Worm (Caenorhabditis elegans) whole organism, late embryonic: ENCODE results near the gene sgn-1.

Experiments used
- C08G9.2 ChIP-seq: sonication (generic microtip); optimal IDR thresholded peaks from 2 replicates; lab custom pipeline; 2016; ENCODE audit warnings: mild to moderate bottlenecking, missing genetic modification characterization, moderate library complexity, missing compliant biosample characterization
- C38D4.7 ChIP-seq: fragments of 200-800 bp; sonication (Bioruptor generic); optimal IDR thresholded peaks from 2 replicates; lab custom pipeline; 2018; ENCODE audit warnings: mild to moderate bottlenecking, missing genetic modification characterization, moderate library complexity, missing compliant biosample characterization
- F13H6.1 ChIP-seq: sonication (generic microtip); optimal IDR thresholded peaks from 2 replicates; lab custom pipeline; 2016; ENCODE audit warnings: missing genetic modification characterization, missing compliant biosample characterization
- K09A11.1 ChIP-seq: sonication (generic microtip); optimal IDR thresholded peaks from 2 replicates; lab custom pipeline; 2017; ENCODE audit warnings: antibody characterized with exemption, mild to moderate bottlenecking, missing genetic modification characterization, missing compliant biosample characterization; ENCODE audit not compliant: insufficient read depth
- Y22D7AL.16 ChIP-seq: sonication (generic microtip); optimal IDR thresholded peaks from 2 replicates; lab custom pipeline; 2016; ENCODE audit warnings: missing genetic modification characterization, missing compliant biosample characterization
- ceh-14 ChIP-seq: sonication (generic microtip); optimal IDR thresholded peaks from 2 replicates; lab custom pipeline; 2016; ENCODE audit warnings: missing genotype, missing genetic modification characterization, missing compliant biosample characterization
- ceh-2 ChIP-seq: sonication (generic microtip); optimal IDR thresholded peaks from 2 replicates; lab custom pipeline; 2016; ENCODE audit warnings: missing genotype, missing genetic modification characterization, missing compliant biosample characterization
- ceh-22 ChIP-seq: sonication (generic microtip); optimal IDR thresholded peaks from 2 replicates; lab custom pipeline; 2017; ENCODE audit warnings: missing biosample characterization, missing genetic modification characterization
- ceh-30 ChIP-seq: fragments of 150-350 bp; optimal IDR thresholded peaks from 2 replicates; lab custom pipeline; 2014; ENCODE audit warnings: missing biosample characterization, missing genetic modification characterization
- ceh-34 ChIP-seq: sonication (generic microtip); optimal IDR thresholded peaks from 2 replicates; lab custom pipeline; 2016; ENCODE audit warnings: mild to moderate bottlenecking, missing genetic modification characterization, missing compliant biosample characterization
- ceh-45 ChIP-seq: fragments of 200-800 bp; sonication (Bioruptor generic); IDR thresholded peaks from 2 replicates; pipeline ENCODE4 v1.3.6; 2022; ENCODE audit warnings: missing genetic modification reagents, missing genetic modification characterization, missing compliant biosample characterization
- ceh-48 ChIP-seq: sonication (generic microtip); optimal IDR thresholded peaks from 2 replicates; lab custom pipeline; 2016; ENCODE audit warnings: missing genetic modification characterization, inconsistent platforms, missing compliant biosample characterization
- ceh-6 ChIP-seq: fragments of 200-800 bp; sonication (Bioruptor generic); optimal IDR thresholded peaks from 2 replicates; lab custom pipeline; 2018; ENCODE audit warnings: mild to moderate bottlenecking, missing genetic modification characterization, missing compliant biosample characterization
- che-1 ChIP-seq: sonication (generic microtip); optimal IDR thresholded peaks from 2 replicates; lab custom pipeline; 2016; ENCODE audit warnings: mild to moderate bottlenecking, missing genetic modification characterization, missing compliant biosample characterization
- elt-2 ChIP-seq: sonication (generic microtip); optimal IDR thresholded peaks from 2 replicates; lab custom pipeline; 2016; ENCODE audit warnings: missing genetic modification reagents, missing genetic modification characterization, missing compliant biosample characterization
- fkh-6 ChIP-seq: sonication (generic microtip); optimal IDR thresholded peaks from 2 replicates; lab custom pipeline; 2016; ENCODE audit warnings: missing genetic modification characterization, missing compliant biosample characterization
- gmeb-2 ChIP-seq: sonication (generic microtip); optimal IDR thresholded peaks from 2 replicates; lab custom pipeline; 2016; ENCODE audit warnings: missing genetic modification characterization, inconsistent platforms, missing compliant biosample characterization
- hlh-15 ChIP-seq: sonication (generic microtip); optimal IDR thresholded peaks from 2 replicates; lab custom pipeline; 2016; ENCODE audit warnings: missing genetic modification characterization, missing compliant biosample characterization
- hlh-8 ChIP-seq: sonication (generic microtip); optimal IDR thresholded peaks from 2 replicates; lab custom pipeline; 2016; ENCODE audit warnings: missing genotype, missing genetic modification characterization, missing compliant biosample characterization
- lim-6 ChIP-seq: sonication (generic microtip); optimal IDR thresholded peaks from 2 replicates; lab custom pipeline; 2016; ENCODE audit warnings: missing genetic modification characterization, missing compliant biosample characterization
- lin-11 ChIP-seq: fragments of 200-800 bp; sonication (Bioruptor generic); optimal IDR thresholded peaks from 2 replicates; lab custom pipeline; 2018; ENCODE audit warnings: mild to moderate bottlenecking, missing genetic modification characterization, missing compliant biosample characterization
- madf-2 ChIP-seq: sonication (generic microtip); optimal IDR thresholded peaks from 2 replicates; lab custom pipeline; 2017; ENCODE audit warnings: missing genetic modification characterization, missing compliant biosample characterization
- nfya-1 ChIP-seq: sonication (generic microtip); optimal IDR thresholded peaks from 2 replicates; lab custom pipeline; 2017; ENCODE audit warnings: missing genetic modification characterization, mild to moderate bottlenecking, missing compliant biosample characterization, antibody characterized with exemption, moderate library complexity
- nhr-11 ChIP-seq: fragments of 150-350 bp; optimal IDR thresholded peaks from 2 replicates; lab custom pipeline; 2014; ENCODE audit warnings: missing biosample characterization, missing genetic modification characterization
- pag-3 ChIP-seq: sonication (generic microtip); optimal IDR thresholded peaks from 2 replicates; lab custom pipeline; 2016; ENCODE audit warnings: missing compliant biosample characterization, missing genetic modification characterization, borderline replicate concordance
- pax-1 ChIP-seq: fragments of 150-350 bp; optimal IDR thresholded peaks from 2 replicates; lab custom pipeline; 2014; ENCODE audit warnings: missing biosample characterization, missing genetic modification characterization
- pha-4 ChIP-seq: fragments of 150-350 bp; optimal IDR thresholded peaks from 2 replicates; lab custom pipeline; 2018; ENCODE audit warnings: missing biosample characterization, missing genetic modification reagents, missing genetic modification characterization
- pros-1 ChIP-seq: fragments of 150-350 bp; optimal IDR thresholded peaks from 2 replicates; lab custom pipeline; 2014; ENCODE audit warnings: missing biosample characterization, missing genetic modification reagents, missing genetic modification characterization
- rnt-1 ChIP-seq: sonication (generic microtip); optimal IDR thresholded peaks from 2 replicates; lab custom pipeline; 2016; ENCODE audit warnings: missing genetic modification characterization, missing compliant biosample characterization
- sox-2 ChIP-seq: fragments of 200-800 bp; sonication (Bioruptor generic); IDR thresholded peaks from 2 replicates; pipeline ENCODE4 v1.3.6; 2022; ENCODE audit warnings: missing genetic modification reagents, missing genetic modification characterization, missing compliant biosample characterization
- syd-9 ChIP-seq: sonication (generic microtip); optimal IDR thresholded peaks from 2 replicates; lab custom pipeline; 2016; ENCODE audit warnings: mild to moderate bottlenecking, missing genetic modification characterization, moderate library complexity, missing compliant biosample characterization
- unc-42 ChIP-seq: sonication (generic microtip); optimal IDR thresholded peaks from 2 replicates; lab custom pipeline; 2016; ENCODE audit warnings: missing genotype, missing genetic modification characterization, missing compliant biosample characterization
- zip-5 ChIP-seq: sonication (generic microtip); optimal IDR thresholded peaks from 2 replicates; lab custom pipeline; 2016; ENCODE audit warnings: missing genetic modification characterization, missing compliant biosample characterization
- ztf-16 ChIP-seq: sonication (generic microtip); optimal IDR thresholded peaks from 2 replicates; lab custom pipeline; 2017; ENCODE audit warnings: missing genetic modification characterization, missing compliant biosample characterization

Gene sgn-1

ce11 chrII:8813659-8814058 is 30.2 kb upstream of the sgn-1 start:
- TF ChIP-seq lin-11 (tag; lab: Kevin White, UChicago) (no peak), rnt-1 (no peak), nhr-11 (tag; lab: Kevin White, UChicago) (no peak), pros-1 (tag; lab: Kevin White, UChicago) (no peak), Y22D7AL.16 (tag; lab: Kevin White, UChicago) (no peak), nfya-1 (tag; lab: Kevin White, UChicago) (no peak), ceh-34 (tag; lab: Kevin White, UChicago) (no peak)

DNA sequence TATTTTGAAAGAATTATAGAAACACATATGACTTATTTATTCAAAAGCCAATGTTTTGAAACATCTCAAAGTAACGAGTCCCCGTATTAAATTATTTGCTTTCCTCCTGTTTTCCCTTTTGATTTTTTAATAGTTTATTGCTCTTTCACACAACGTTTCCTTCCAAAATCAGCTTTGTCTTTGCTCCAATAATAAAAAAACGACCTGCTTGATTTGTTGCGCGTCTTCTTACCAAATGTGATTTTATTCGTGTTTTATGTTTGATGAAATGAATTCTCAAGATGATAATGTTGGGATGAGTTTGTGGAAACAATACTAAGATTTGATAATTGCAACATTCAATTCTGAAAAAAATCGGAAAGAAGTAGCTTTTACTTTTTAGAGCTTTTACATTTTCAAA is 28.9 kb upstream of the sgn-1 start:
- TF ChIP-seq pha-4 = no peak
- TF ChIP-seq ceh-2 (tag; lab: Kevin White, UChicago) = no peak
- no peak for TF ChIP-seq zip-5 (tag; lab: Kevin White, UChicago)
- TF ChIP-seq hlh-15 (tag; lab: Kevin White, UChicago) = no peak
- TF ChIP-seq che-1 (tag; lab: Kevin White, UChicago) = no peak
- TF ChIP-seq, all 69 proteins: peak for 0

DNA sequence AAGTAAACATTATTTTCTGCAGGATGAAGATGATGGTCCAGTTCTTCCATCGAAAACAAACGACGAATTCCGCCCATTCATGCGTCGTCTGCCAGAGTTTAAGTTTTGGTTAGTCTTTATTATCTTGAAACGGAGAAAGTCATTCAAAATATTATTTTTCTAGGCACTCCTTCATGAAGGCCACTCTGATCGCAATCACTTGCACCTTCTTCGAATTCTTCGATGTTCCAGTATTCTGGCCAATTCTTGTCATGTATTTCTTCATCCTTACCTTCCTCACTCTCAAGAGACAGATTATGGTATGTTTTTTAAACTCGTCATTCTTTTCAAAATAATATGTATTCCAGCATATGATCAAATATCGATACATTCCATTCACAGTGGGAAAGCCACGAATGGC is 28.4 kb upstream of the sgn-1 start:
- TF ChIP-seq ceh-22 (tag; lab: Kevin White, UChicago) = no peak
- no peak for TF ChIP-seq ceh-45 (GFP tag; lab: Robert Waterston, UW)
- no peak for TF ChIP-seq madf-2 (tag; lab: Kevin White, UChicago)
- no peak for TF ChIP-seq fkh-6 (tag; lab: Kevin White, UChicago)

DNA sequence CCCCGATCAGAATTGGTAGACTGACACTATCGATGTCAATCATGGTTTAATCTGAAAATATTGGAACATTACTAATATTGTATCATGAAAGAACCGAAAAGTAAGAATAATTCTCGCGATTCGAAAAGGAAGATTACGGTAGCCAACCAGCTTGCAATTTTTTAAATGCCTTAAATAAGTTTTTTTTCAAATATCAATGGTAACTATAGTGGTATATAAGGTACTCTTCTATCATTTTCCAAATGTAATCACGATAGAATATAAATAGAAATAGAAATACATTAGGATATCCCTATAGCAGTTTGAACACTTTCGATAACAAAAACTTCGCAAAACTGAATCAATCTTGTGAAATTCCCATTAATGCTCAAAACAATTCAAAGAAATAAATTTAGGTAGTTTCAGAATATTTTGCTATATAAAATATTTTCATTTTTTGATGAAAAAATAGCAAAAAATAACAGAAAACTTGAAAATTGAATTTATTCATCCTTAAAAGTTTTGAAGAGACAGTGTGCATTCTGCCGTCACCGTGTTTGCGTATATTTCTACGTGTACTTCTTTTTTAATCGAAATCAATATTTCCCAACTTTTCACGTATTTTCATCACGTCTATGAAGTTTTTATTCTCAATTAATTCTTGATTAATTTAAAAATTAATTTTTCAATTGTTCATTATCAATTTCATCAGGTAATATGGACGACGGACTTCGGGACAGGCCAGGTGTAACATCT is 27.4 kb upstream of the sgn-1 start, which contains the start of the genes F46C5.9 and rer-1:
TSS of gene F46C5.9 (minus strand) at position 51 of the 735 bp plus-strand sequence.
TSS of gene rer-1 (plus strand) at position 692 of the 735 bp plus-strand sequence.
- TF ChIP-seq unc-42 (tag; lab: Kevin White, UChicago) = peak; percentile 17
- no peak for TF ChIP-seq ceh-45 (GFP tag; lab: Robert Waterston, UW)
- no peak for TF ChIP-seq ceh-48 (tag; lab: Kevin White, UChicago)
- TF ChIP-seq ceh-6 (GFP tag; lab: Kevin White, UChicago) = no peak
- peak; percentile 37 for TF ChIP-seq ceh-14 (tag; lab: Kevin White, UChicago)
- TF ChIP-seq hlh-8 = no peak
- no peak for TF ChIP-seq lim-6 (tag; lab: Kevin White, UChicago)
- no peak for TF ChIP-seq pha-4
- no peak for TF ChIP-seq elt-2 (tag; lab: Kevin White, UChicago)
- TF ChIP-seq C08G9.2 = no peak
- TF ChIP-seq gmeb-2 (tag; lab: Kevin White, UChicago) = no peak

- TF ChIP-seq K09A11.1 (tag; lab: Kevin White, UChicago) (no peak), C38D4.7 (GFP tag; lab: Kevin White, UChicago) (no peak), pax-1 (tag; lab: Kevin White, UChicago) (no peak), syd-9 (tag; lab: Kevin White, UChicago) (no peak), Y22D7AL.16 (tag; lab: Kevin White, UChicago) (no peak), F13H6.1 (no peak), ceh-30 (tag; lab: Kevin White, UChicago) (no peak), ztf-16 (tag; lab: Kevin White, UChicago) (no peak), sox-2 (GFP tag; lab: Robert Waterston, UW) (no peak), pag-3 (tag; lab: Kevin White, UChicago) (no peak)
Observed at ce11 chrII:8808482-8808881, 25.0 kb upstream of the sgn-1 start, which contains the start of gene F07H5.10. TSS of gene F07H5.10 (minus strand) at chrII:8808582.
